Worm (Caenorhabditis elegans) whole organism, L4 larva: ENCODE measurements around the gene enee-1.

Source experiments
- D1046.2 ChIP-seq: fragments of 200-800 bp; sonication (Bioruptor generic); IDR thresholded peaks from 2 replicates; pipeline ENCODE4 v1.3.6; 2022; ENCODE audit warnings: missing genetic modification characterization, missing compliant biosample characterization
- F10B5.3 ChIP-seq: sonication (generic microtip); optimal IDR thresholded peaks from 2 replicates; lab custom pipeline; 2016; ENCODE audit warnings: mild to moderate bottlenecking, missing genetic modification characterization, missing compliant biosample characterization
- T20F7.1 ChIP-seq: fragments of 200-800 bp; sonication (Bioruptor generic); optimal IDR thresholded peaks from 2 replicates; lab custom pipeline; 2018; ENCODE audit warnings: mild to moderate bottlenecking, missing genetic modification characterization, missing compliant biosample characterization
- T26A8.4 ChIP-seq: fragments of 200-800 bp; sonication (Bioruptor generic); IDR thresholded peaks from 2 replicates; pipeline ENCODE4 v1.3.6; 2022; ENCODE audit warnings: missing genetic modification characterization, missing compliant biosample characterization
- Y48G9A.11 ChIP-seq: fragments of 200-800 bp; sonication (Bioruptor generic); IDR thresholded peaks from 2 replicates; pipeline ENCODE4 v1.3.6; 2022; ENCODE audit warnings: missing genetic modification reagents, missing genetic modification characterization, missing compliant biosample characterization
- Y5F2A.4 ChIP-seq: fragments of 200-800 bp; sonication (Bioruptor generic); optimal IDR thresholded peaks from 2 replicates; lab custom pipeline; 2018; ENCODE audit warnings: mild to moderate bottlenecking, missing genetic modification characterization, missing compliant biosample characterization
- Y75B8A.6 ChIP-seq: fragments of 200-800 bp; sonication (Bioruptor generic); IDR thresholded peaks from 2 replicates; pipeline ENCODE4 v1.3.6; 2022; ENCODE audit warnings: missing genetic modification reagents, missing genetic modification characterization, missing compliant biosample characterization
- ZK546.5 ChIP-seq, 2 experiments: sonication (generic microtip); optimal IDR thresholded peaks; 2 replicates each; lab custom pipeline; 2017; ENCODE audit warnings: missing biosample characterization in 2 of 2, missing genetic modification characterization in 2 of 2
- ama-1 ChIP-seq: fragments of 150-350 bp; optimal IDR thresholded peaks from 2 replicates; lab custom pipeline; 2014; ENCODE audit warnings: inconsistent platforms, mixed read lengths
- ceh-28 ChIP-seq: fragments of 150-350 bp; optimal IDR thresholded peaks from 2 replicates; lab custom pipeline; 2014; ENCODE audit warnings: missing biosample characterization, missing genetic modification reagents, missing genetic modification characterization
- ceh-32 ChIP-seq: sonication (generic microtip); optimal IDR thresholded peaks from 2 replicates; lab custom pipeline; 2016; ENCODE audit warnings: mild to moderate bottlenecking, missing genetic modification characterization, missing compliant biosample characterization; ENCODE audit not compliant: poor library complexity
- ctbp-1 ChIP-seq: fragments of 200-800 bp; sonication (Bioruptor generic); IDR thresholded peaks from 2 replicates; pipeline ENCODE4 v1.3.6; 2022; ENCODE audit warnings: missing genetic modification reagents, missing genetic modification characterization, missing compliant biosample characterization
- daf-12 ChIP-seq: fragments of 150-350 bp; optimal IDR thresholded peaks from 2 replicates; lab custom pipeline; 2014; ENCODE audit warnings: missing biosample characterization, missing genetic modification reagents, missing genetic modification characterization
- dmd-6 ChIP-seq: fragments of 200-800 bp; sonication (Bioruptor generic); IDR thresholded peaks from 2 replicates; pipeline ENCODE4 v1.3.6; 2022; ENCODE audit warnings: missing genetic modification reagents, missing genetic modification characterization, missing compliant biosample characterization
- dmd-9 ChIP-seq: fragments of 200-800 bp; sonication (Bioruptor generic); IDR thresholded peaks from 2 replicates; pipeline ENCODE4 v1.3.6; 2022; ENCODE audit warnings: missing genetic modification reagents, missing genetic modification characterization, missing compliant biosample characterization
- dve-1 ChIP-seq: sonication (generic microtip); optimal IDR thresholded peaks from 2 replicates; lab custom pipeline; 2017; ENCODE audit warnings: antibody characterized with exemption, mild to moderate bottlenecking, missing genetic modification characterization, missing compliant biosample characterization; ENCODE audit not compliant: insufficient read depth
- gei-8 ChIP-seq: fragments of 200-800 bp; sonication (Bioruptor generic); optimal IDR thresholded peaks from 2 replicates; lab custom pipeline; 2018; ENCODE audit warnings: mild to moderate bottlenecking, missing genetic modification characterization, missing compliant biosample characterization
- hlh-11 ChIP-seq: fragments of 200-800 bp; sonication (Bioruptor generic); optimal IDR thresholded peaks from 2 replicates; lab custom pipeline; 2018; ENCODE audit warnings: mild to moderate bottlenecking, missing genetic modification characterization, missing compliant biosample characterization
- hmg-1.1 ChIP-seq: fragments of 200-800 bp; sonication (Bioruptor generic); IDR thresholded peaks from 2 replicates; pipeline ENCODE4 v1.3.6; 2022; ENCODE audit warnings: missing genetic modification reagents, missing genetic modification characterization, missing compliant biosample characterization
- lim-7 ChIP-seq: fragments of 200-800 bp; sonication (Bioruptor generic); IDR thresholded peaks from 2 replicates; pipeline ENCODE4 v1.3.6; 2022; ENCODE audit warnings: missing genetic modification characterization, missing compliant biosample characterization
- lin-1 ChIP-seq: fragments of 200-800 bp; sonication (Bioruptor generic); IDR thresholded peaks from 2 replicates; pipeline ENCODE4 v1.3.6; 2022; ENCODE audit warnings: missing genetic modification reagents, missing genetic modification characterization, missing compliant biosample characterization
- lin-13 ChIP-seq: fragments of 150-350 bp; optimal IDR thresholded peaks from 2 replicates; lab custom pipeline; 2014; ENCODE audit warnings: missing biosample characterization, missing genetic modification reagents, missing genetic modification characterization
- lin-38 ChIP-seq: fragments of 200-800 bp; sonication (Bioruptor generic); IDR thresholded peaks from 2 replicates; pipeline ENCODE4 v1.3.6; 2022; ENCODE audit warnings: missing genetic modification reagents, missing genetic modification characterization, missing compliant biosample characterization
- lir-3 ChIP-seq: sonication (generic microtip); optimal IDR thresholded peaks from 2 replicates; lab custom pipeline; 2016; ENCODE audit warnings: mild to moderate bottlenecking, missing genetic modification characterization, missing compliant biosample characterization
- lsy-2 ChIP-seq, 2 experiments: fragments of 150-350 bp in 1 of 2; sonication (generic microtip) in 1 of 2; optimal IDR thresholded peaks; 2 replicates each; lab custom pipeline; 2014 to 2017; ENCODE audit warnings: missing biosample characterization in 2 of 2, missing genetic modification characterization in 2 of 2
- madf-5 ChIP-seq, 2 experiments: fragments of 200-800 bp; sonication (Bioruptor generic); IDR thresholded peaks; 2 replicates each; pipeline ENCODE4 v1.3.6; 2022; ENCODE audit warnings: missing compliant biosample characterization in 2 of 2, missing genetic modification characterization in 2 of 2
- mdt-29 ChIP-seq: fragments of 200-800 bp; sonication (Bioruptor generic); IDR thresholded peaks from 2 replicates; pipeline ENCODE4 v1.3.6; 2022; ENCODE audit warnings: missing genetic modification reagents, missing genetic modification characterization, missing compliant biosample characterization
- mes-2 ChIP-seq: sonication (generic microtip); optimal IDR thresholded peaks from 2 replicates; lab custom pipeline; 2016; ENCODE audit warnings: missing genotype, mild to moderate bottlenecking, missing genetic modification characterization, missing compliant biosample characterization; ENCODE audit not compliant: poor library complexity, severe bottlenecking
- nhr-102 ChIP-seq: sonication (generic microtip); optimal IDR thresholded peaks from 2 replicates; lab custom pipeline; 2016; ENCODE audit warnings: mild to moderate bottlenecking, missing genetic modification characterization, moderate library complexity, missing compliant biosample characterization
- nhr-111 ChIP-seq: fragments of 200-800 bp; sonication (Bioruptor generic); optimal IDR thresholded peaks from 2 replicates; lab custom pipeline; 2018; ENCODE audit warnings: mild to moderate bottlenecking, missing genetic modification characterization, missing compliant biosample characterization
- nhr-28 ChIP-seq: fragments of 150-350 bp; optimal IDR thresholded peaks from 2 replicates; lab custom pipeline; 2014; ENCODE audit warnings: missing biosample characterization, missing genetic modification characterization
- nhr-41 ChIP-seq: fragments of 200-800 bp; sonication (Bioruptor generic); IDR thresholded peaks from 2 replicates; pipeline ENCODE4 v1.3.6; 2022; ENCODE audit warnings: missing genetic modification reagents, missing genetic modification characterization, missing compliant biosample characterization
- nhr-77 ChIP-seq: fragments of 150-350 bp; optimal IDR thresholded peaks from 2 replicates; lab custom pipeline; 2014; ENCODE audit warnings: missing biosample characterization, missing genetic modification characterization
- php-3 ChIP-seq: fragments of 200-800 bp; sonication (Bioruptor generic); IDR thresholded peaks from 2 replicates; pipeline ENCODE4 v1.3.6; 2022; ENCODE audit warnings: missing genetic modification reagents, missing genetic modification characterization, missing compliant biosample characterization
- pqm-1 ChIP-seq: sonication (generic microtip); optimal IDR thresholded peaks from 2 replicates; lab custom pipeline; 2017; ENCODE audit warnings: missing biosample characterization, missing genetic modification characterization
- rbr-2 ChIP-seq: sonication (generic microtip); optimal IDR thresholded peaks from 2 replicates; lab custom pipeline; 2016; ENCODE audit warnings: missing genotype, missing genetic modification characterization, missing compliant biosample characterization
- saeg-2 ChIP-seq: fragments of 200-800 bp; sonication (Bioruptor generic); IDR thresholded peaks from 2 replicates; pipeline ENCODE4 v1.3.6; 2022; ENCODE audit warnings: missing genetic modification reagents, missing genetic modification characterization, missing compliant biosample characterization
- sdz-12 ChIP-seq: fragments of 200-800 bp; sonication (Bioruptor generic); optimal IDR thresholded peaks from 2 replicates; lab custom pipeline; 2018; ENCODE audit warnings: mild to moderate bottlenecking, missing genetic modification characterization, missing compliant biosample characterization
- skn-1 ChIP-seq: fragments of 150-350 bp; optimal IDR thresholded peaks from 2 replicates; lab custom pipeline; 2014; ENCODE audit warnings: missing biosample characterization, missing genetic modification characterization
- snpc-4 ChIP-seq: fragments of 150-350 bp; optimal IDR thresholded peaks from 2 replicates; lab custom pipeline; 2014; ENCODE audit warnings: missing biosample characterization, missing genetic modification characterization
- spr-1 ChIP-seq: sonication (generic microtip); optimal IDR thresholded peaks from 2 replicates; lab custom pipeline; 2016; ENCODE audit warnings: mild to moderate bottlenecking, missing genetic modification characterization, missing compliant biosample characterization
- unc-130 ChIP-seq: sonication (generic microtip); optimal IDR thresholded peaks from 2 replicates; lab custom pipeline; 2016; ENCODE audit warnings: missing genetic modification reagents, missing genetic modification characterization, missing compliant biosample characterization
- zag-1 ChIP-seq: fragments of 150-350 bp; optimal IDR thresholded peaks from 2 replicates; lab custom pipeline; 2014; ENCODE audit warnings: missing biosample characterization, missing genetic modification characterization
- ztf-7 ChIP-seq: fragments of 150-350 bp; optimal IDR thresholded peaks from 2 replicates; lab custom pipeline; 2014; ENCODE audit warnings: missing biosample characterization, missing genetic modification characterization

Gene enee-1

DNA sequence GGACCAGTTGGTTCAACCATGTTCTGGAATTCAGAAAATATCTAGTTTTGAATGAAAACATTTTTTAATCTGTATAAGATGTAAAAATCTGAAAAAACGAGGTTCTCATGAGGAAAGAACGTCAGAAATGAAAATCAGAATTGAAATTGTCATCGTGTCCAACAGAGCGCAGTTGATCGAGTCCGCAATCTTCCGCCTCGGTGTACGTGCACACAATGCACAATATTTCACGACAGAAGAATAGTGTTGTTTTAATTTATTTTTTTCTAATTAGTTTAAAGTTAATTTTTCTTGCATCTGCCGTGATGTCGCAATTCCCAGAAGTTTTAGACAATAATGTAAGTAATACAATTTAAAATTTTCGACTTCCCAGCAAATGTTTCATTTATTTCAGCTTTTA, 19.2 kb downstream of the enee-1 start, which contains the start of gene nfyc-1 (continued):
- TF ChIP-seq php-3 (GFP tag; lab: Robert Waterston, UW) (no peak), ceh-32 (no peak), lsy-2 (tag; optimal IDR thresholded peaks at IDR 0.05; lab: Kevin White, UChicago) (peak in 1 of 2 experiments; percentile 83), Y75B8A.6 (GFP tag; lab: Robert Waterston, UW) (no peak), saeg-2 (no peak), lim-7 (no peak), F10B5.3 (tag; lab: Kevin White, UChicago) (no peak), Y5F2A.4 (no peak)
- TF ChIP-seq, all 104 proteins: peak for 19

- peak; percentile 4 for TF ChIP-seq ama-1
- TF ChIP-seq lin-38 (GFP tag; lab: Robert Waterston, UW): no peak
- no peak for TF ChIP-seq nhr-28 (tag; lab: Kevin White, UChicago)
- no peak for TF ChIP-seq lir-3 (tag; lab: Kevin White, UChicago)
- TF ChIP-seq ceh-32: no peak
These were observed 20.3 kb downstream of the enee-1 start, which contains the start of gene rpoa-49 for ce11 chrII:44740-45139. Gene rpoa-49, plus strand, starts transcription at chrII:45040.

- TF ChIP-seq nhr-41 (GFP tag; lab: Robert Waterston, UW) (no peak), hmg-1.1 (GFP tag; lab: Robert Waterston, UW) (no peak), snpc-4 (tag; lab: Kevin White, UChicago) (no peak)
These were observed 21.6 kb downstream of the enee-1 start, which contains the start of gene rpt-4 for ce11 chrII:46116-46515. Gene rpt-4, minus strand, starts transcription at chrII:46216.

ce11 chrII:47280-47679, 22.8 kb downstream of the enee-1 start, which contains the start of gene C23H3.5:
Gene C23H3.5, plus strand, starts transcription at chrII:47580.
- no peak for TF ChIP-seq Y48G9A.11 (GFP tag; lab: Robert Waterston, UW)
- TF ChIP-seq saeg-2: no peak
- no peak for TF ChIP-seq T20F7.1 (GFP tag; lab: Kevin White, UChicago)
- no peak for TF ChIP-seq D1046.2
- TF ChIP-seq T26A8.4 (GFP tag; lab: Robert Waterston, UW): no peak
- no peak for TF ChIP-seq nhr-102
- TF ChIP-seq nhr-77 (tag; lab: Kevin White, UChicago): no peak
- TF ChIP-seq ctbp-1 (GFP tag; lab: Robert Waterston, UW): no peak
- no peak for TF ChIP-seq lin-13 (GFP tag; lab: Kevin White, UChicago)
- TF ChIP-seq, all 104 proteins: peak for 0

- TF ChIP-seq saeg-2 (no peak), ztf-7 (no peak), dmd-9 (GFP tag; lab: Robert Waterston, UW) (no peak), nhr-111 (no peak), gei-8 (GFP tag; lab: Kevin White, UChicago) (no peak), sdz-12 (GFP tag; lab: Kevin White, UChicago) (no peak), daf-12 (tag; lab: Kevin White, UChicago) (no peak), hlh-11 (tag; lab: Kevin White, UChicago) (peak; percentile 53), dmd-6 (GFP tag; lab: Robert Waterston, UW) (peak; percentile 25; the same call in 1 of the 2 replicates), lir-3 (tag; lab: Kevin White, UChicago) (no peak), pqm-1 (tag; lab: Kevin White, UChicago) (peak; percentile 42), unc-130 (GFP tag; lab: Kevin White, UChicago) (no peak), lin-1 (GFP tag; lab: Robert Waterston, UW) (no peak), mes-2 (peak; percentile 1), rbr-2 (tag; lab: Kevin White, UChicago) (no peak), zag-1 (no peak), ceh-28 (tag; lab: Kevin White, UChicago) (no peak), madf-5 (GFP tag; IDR thresholded peaks at IDR 0.05; lab: Robert Waterston, UW) (0 out of 4 replicates have a peak, but pooled peaks of 1 of the 2 experiments have one; percentile 46), T26A8.4 (GFP tag; lab: Robert Waterston, UW) (no peak), spr-1 (tag; lab: Kevin White, UChicago) (no peak), dve-1 (tag; lab: Kevin White, UChicago) (peak; percentile 45), lim-7 (no peak), nhr-77 (tag; lab: Kevin White, UChicago) (peak; percentile 53), mdt-29 (GFP tag; lab: Robert Waterston, UW) (no peak), nhr-28 (tag; lab: Kevin White, UChicago) (peak; percentile 76), ZK546.5 (tag; optimal IDR thresholded peaks at IDR 0.05; lab: Kevin White, UChicago) (no peak), T20F7.1 (GFP tag; lab: Kevin White, UChicago) (peak; percentile 6), skn-1 (no peak)
These were observed 26.4 kb downstream of the enee-1 start for ce11 chrII:50862-51261.
